Fruit fly (Drosophila melanogaster) S2 (cell line): ENCODE results near the gene CG33969.

Experiments
- CG8478 ChIP-seq: fragments of >200 bp; optimal IDR thresholded peaks from 2 replicates; lab custom pipeline; 2018
- CTCF ChIP-seq, 2 experiments: fragments of >200 bp; optimal IDR thresholded peaks; 2 replicates each; lab custom pipeline; 2018

Gene CG33969

DNA sequence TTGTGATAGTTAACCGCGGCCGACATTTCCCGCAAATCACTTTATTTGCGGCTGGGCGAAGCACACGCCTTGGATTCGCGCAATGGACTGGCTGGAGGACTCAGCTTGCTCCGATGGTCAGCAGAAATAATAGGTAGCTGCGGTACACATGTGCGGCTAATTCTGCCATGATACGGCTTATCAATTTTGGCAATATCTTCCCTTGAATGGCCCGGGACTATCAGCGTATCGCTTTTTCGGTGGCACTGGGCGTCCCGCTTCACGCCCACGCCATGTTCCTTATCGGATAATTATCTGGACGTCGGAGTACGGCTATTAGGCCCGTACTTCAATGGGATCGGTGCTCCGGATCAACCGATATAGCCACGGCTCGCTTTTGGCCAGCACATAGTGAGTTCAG lies 27.3 kb downstream of the CG33969 start:
- TF ChIP-seq CG8478 (lab: Kevin White, UChicago) (no peak), CTCF (optimal IDR thresholded peaks at IDR 0.05; lab: Kevin White, UChicago) (no peak)

DNA sequence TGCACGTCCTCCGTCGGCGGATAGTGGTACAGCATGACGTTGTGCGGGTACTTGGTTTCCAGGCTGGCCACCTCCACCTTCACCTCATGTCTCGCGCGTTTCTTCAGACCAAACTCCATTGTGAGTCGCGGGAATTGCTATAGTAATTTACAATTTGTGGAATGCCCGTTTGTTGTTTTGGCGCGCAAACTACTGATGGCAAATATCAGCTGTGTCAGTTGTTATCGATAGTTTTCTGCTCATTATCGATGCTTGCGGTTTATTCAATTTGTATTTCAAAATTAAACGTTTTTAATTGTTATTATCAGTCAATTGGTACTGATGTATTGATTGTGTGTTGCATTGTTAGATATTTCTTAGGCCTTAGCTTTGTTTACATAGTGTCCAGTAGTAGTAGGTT lies 32.0 kb downstream of the CG33969 start, which contains the start of gene Prim2:
Gene Prim2 (minus strand): TSS at position 197 of the 400 bp plus-strand sequence.
- no peak for TF ChIP-seq CTCF (optimal IDR thresholded peaks at IDR 0.05; lab: Kevin White, UChicago)
- TF ChIP-seq CG8478 (lab: Kevin White, UChicago) = no peak

DNA sequence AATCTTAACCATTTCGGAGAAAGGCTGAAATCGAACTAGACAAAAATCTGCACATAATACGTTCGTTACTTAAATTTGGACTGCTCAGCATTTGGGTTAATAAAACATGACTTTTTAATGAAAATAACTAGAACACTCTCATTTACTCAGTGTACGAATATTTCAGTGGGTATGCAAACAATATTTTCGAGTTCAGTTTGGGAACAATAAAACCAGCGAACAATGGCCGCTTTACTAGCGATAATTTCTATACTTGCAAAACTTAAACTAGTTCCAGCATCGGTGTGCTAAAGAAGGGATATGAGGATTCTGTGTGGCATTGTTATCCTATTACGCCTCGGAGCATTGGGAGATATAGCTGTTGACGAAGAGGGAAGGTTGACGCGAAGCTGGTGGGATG lies 35.1 kb downstream of the CG33969 start, which contains the start of gene CG5665:
Gene CG5665 (plus strand): TSS at position 301 of the 400 bp plus-strand sequence.
- no peak for TF ChIP-seq CTCF (optimal IDR thresholded peaks at IDR 0.05; lab: Kevin White, UChicago)
- TF ChIP-seq CG8478 (lab: Kevin White, UChicago) = no peak

DNA sequence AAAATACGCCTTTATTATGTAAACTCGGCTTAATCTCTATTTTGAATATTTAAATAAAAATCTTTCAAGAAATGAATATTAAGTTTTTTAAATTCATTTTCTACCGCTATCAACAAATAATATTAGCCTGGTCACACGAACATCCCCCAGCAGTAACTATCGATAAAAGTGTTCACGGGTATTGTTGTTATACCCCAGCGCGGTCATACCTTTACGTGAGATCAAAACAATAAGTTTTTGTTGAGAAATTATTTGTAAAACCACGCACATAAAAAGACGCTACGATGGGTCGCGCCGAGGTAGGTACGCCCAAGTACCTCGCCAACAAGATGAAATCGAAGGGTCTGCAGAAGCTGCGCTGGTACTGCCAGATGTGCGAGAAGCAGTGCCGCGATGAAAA lies 36.7 kb downstream of the CG33969 start, which contains the start of gene kin17:
Gene kin17 (plus strand): TSS at position 195 of the 400 bp plus-strand sequence.
- no peak for TF ChIP-seq CTCF (optimal IDR thresholded peaks at IDR 0.05; lab: Kevin White, UChicago)
- TF ChIP-seq CG8478 (lab: Kevin White, UChicago) = no peak

DNA sequence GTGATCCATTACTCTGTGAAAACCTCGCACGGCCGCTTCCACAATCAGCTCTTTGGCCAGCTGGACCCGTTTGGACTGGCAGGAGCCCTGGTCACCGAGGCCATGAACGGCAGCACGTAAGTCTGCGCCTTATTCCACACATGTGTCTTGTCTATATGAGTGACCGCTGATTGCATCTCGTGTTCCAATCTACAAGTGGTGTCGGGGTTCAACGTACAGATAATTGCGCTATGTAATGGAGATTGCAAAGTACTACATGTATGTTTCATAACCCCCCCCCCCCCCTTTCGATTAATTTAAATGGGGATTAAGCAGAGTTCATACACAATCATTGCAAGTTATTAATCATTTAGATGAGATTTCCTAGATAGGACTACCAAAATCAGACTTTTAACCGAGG lies 38.5 kb downstream of the CG33969 start:
- TF ChIP-seq CG8478 (lab: Kevin White, UChicago) (no peak), CTCF (optimal IDR thresholded peaks at IDR 0.05; lab: Kevin White, UChicago) (no peak)

DNA sequence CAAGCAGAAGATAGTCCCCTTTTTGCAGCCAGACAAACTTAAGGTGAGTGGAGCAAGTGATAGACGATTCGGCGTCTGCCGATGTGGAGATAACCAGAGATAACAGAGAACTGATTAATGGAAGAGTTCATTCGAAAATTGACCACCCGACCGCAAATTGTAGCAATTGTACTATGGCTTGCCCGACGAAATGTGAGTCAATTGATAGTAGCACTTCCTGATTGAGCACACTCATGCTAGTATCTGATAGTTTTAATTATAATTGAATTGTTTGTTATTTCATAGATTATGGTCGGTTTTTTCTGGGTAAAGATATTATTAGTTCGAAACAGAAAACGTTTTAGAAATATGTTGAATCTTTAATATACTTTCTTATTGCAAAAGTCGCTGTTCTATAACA lies 39.0 kb downstream of the CG33969 start:
- TF ChIP-seq CG8478 (lab: Kevin White, UChicago) = no peak
- no peak for TF ChIP-seq CTCF (optimal IDR thresholded peaks at IDR 0.05; lab: Kevin White, UChicago)

DNA sequence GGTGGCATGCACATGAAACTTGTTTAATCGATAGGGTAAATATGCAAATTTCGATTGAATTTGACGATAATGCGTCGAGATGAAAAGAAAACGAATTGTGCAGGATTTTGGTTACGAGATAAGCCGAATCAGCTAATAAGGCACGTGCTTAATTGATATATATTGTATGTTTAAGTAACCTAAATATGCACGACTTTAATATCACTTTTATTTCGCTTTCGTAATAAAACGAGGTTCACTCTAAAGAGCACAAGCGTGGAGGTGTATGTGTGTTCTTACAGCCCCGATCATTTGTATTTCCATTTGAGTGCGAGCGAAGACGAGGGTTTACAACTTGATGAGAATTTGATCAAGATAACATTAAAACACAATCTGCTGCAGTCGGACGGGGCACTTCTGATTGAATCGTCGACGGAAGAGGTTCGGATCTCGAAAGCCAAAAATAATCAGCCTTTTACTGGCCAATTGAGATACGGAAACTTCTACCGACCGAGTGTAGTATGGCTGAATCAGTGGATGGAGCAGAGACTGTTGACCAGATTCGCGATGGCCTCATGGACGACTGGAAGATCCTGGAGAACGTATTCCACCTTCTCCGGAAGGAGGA lies 39.5 kb downstream of the CG33969 start:
- TF ChIP-seq CTCF (optimal IDR thresholded peaks at IDR 0.05; lab: Kevin White, UChicago) (no peak), CG8478 (lab: Kevin White, UChicago) (no peak)

DNA sequence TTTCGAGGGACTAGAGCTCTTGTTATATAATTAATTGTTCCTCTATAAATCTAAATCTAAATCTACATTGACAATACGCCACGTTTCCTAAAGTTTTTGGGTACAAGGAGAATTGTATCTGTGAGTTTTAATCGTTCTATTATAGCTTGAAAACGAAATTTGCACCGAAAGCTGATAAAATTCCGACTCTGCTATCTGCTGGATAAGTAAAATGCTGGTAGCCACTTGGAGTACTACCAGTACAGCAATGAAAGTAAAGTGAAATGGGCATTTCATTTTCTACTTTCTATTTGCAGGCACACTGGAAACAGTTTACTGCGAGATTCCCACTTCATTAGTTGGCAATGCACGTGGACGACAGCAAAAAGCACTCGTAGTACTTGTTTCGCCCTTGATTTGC lies 40.2 kb downstream of the CG33969 start, which contains the start of gene CG5618:
Gene CG5618 (plus strand): TSS at position 301 of the 400 bp plus-strand sequence.
- TF ChIP-seq CTCF (optimal IDR thresholded peaks at IDR 0.05; lab: Kevin White, UChicago) = no peak
- TF ChIP-seq CG8478 (lab: Kevin White, UChicago) = no peak

DNA sequence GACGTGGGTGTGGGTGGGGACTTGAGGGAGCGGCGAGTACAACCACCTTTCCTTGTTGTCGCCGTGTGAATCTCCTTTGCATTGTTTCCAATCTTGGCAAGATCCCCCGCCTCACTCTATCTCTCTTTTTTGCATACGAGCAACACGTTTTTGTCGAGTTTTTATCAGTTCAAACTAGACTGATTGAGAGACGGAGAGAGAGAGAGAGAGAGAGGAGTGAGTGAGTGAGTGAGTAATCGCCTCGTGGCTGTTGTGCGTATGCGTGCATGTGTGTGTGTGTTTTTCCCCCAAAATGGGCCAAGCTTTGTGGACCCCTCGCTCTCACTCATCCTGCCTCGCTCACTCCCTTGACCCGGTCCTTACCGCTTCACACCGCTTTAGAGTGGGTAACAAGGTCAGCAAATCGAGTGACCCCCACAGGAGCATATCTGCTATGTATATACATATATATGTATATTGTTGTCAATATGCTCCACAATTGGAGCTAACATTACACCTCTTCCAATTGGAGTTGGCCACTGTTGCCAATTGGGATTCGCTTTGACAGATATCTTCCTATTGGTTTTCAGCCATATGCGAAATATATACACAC lies 43.9 kb downstream of the CG33969 start:
- TF ChIP-seq CTCF (optimal IDR thresholded peaks at IDR 0.05; lab: Kevin White, UChicago) = no peak
- TF ChIP-seq CG8478 (lab: Kevin White, UChicago) = no peak

DNA sequence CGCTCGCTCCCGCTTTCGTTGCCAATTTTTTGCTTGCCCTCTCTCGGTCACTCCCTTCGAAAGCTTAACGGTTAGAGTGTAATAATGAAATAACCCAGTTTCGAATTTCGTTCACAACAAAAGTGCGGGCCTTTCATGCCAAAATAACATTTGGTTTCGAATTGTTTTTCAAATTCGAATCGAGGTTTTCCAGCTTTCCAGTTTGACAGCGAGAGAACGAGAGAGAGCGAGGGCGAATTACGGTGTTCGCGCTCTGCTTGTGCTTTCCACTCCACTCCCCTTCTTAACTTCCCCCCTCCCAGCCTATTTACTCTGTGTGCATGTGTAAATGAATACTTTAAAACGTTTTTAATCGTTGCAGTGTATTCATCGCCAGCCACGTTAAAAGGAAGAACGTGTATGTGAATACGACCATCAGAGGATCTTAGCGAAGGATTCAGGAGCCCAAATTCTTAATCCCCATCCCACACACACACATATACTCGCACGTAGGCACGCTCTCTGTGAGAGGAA lies 44.7 kb downstream of the CG33969 start:
- TF ChIP-seq CG8478 (lab: Kevin White, UChicago) (no peak), CTCF (optimal IDR thresholded peaks at IDR 0.05; lab: Kevin White, UChicago) (no peak)

DNA sequence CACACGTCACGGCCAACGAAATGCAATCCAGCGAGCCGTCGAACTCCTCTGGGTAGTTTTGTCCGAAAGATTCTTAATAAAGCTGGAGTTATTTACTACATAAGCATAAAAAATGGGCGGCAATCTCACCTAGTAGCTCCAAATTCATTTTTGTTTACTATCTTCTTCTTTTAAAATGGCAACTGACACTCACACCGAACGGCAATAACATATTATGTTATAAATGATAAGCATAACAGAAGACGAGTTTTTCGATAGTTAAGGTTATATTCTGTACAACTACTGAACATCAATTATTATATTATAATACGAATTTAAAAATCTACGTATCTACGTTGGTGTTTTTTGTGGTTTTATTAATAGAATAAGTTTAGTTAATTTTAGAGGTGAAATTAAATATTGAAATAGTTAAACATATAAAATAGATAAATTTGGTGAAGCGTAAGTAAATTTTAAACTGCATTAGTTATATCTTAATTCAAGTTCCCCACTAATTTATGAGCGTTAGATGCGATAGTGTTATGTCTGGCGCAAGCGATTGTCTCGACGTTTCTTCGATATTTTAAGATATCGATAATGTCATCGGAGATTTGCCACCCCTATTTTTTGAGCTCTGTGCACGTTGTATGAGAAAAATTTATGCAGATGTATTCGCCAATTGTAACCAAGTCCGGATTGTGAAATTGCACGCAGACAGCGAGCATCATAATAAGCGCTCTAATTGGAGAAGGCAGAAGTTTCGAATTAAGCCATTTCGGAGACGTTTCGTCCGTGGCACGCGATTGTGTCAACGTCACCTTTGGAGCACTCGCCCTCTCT lies 45.4 kb downstream of the CG33969 start, which contains the start of the genes Rbbp5 and eRF1:
Gene Rbbp5 (minus strand): TSS at position 181 of the 819 bp plus-strand sequence.
Gene eRF1 (plus strand): TSS at position 594 of the 819 bp plus-strand sequence.
- TF ChIP-seq CTCF (optimal IDR thresholded peaks at IDR 0.05; lab: Kevin White, UChicago) = no peak
- TF ChIP-seq CG8478 (lab: Kevin White, UChicago) = no peak

DNA sequence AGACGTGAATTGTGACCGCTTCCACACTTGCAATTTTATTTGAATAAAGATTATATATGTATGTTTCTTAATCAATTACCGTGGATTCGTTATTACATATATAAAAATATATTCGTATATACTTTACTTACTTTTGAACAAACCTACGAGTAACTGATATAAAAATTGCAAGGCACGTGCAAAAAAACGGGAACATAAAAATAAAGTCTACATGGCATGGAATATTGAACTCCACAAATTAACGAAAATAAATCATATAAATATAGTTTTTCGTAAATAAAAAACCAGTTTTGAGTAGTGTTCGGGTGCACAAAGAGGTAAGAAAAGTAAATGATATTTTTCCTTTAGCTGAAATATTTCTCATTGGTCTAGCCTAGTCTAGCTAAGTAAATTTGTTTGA lies 51.0 kb downstream of the CG33969 start, which contains the start of gene Spn77Bc:
Gene Spn77Bc (plus strand): TSS at position 301 of the 400 bp plus-strand sequence.
- no peak for TF ChIP-seq CG8478 (lab: Kevin White, UChicago)
